Worm (Caenorhabditis elegans) whole organism, young adult: ENCODE results near the gene syg-1.

Experiments
- B0019.2 ChIP-seq: fragments of 200-800 bp; sonication (Bioruptor generic); conservative IDR thresholded peaks from 2 replicates; pipeline ENCODE4 v1.3.6; 2022; ENCODE audit warnings: missing genetic modification reagents, missing genetic modification characterization, missing compliant biosample characterization
- B0261.1 ChIP-seq: sonication (generic microtip); optimal IDR thresholded peaks from 2 replicates; lab custom pipeline; 2016; ENCODE audit warnings: mild to moderate bottlenecking, missing genetic modification characterization, moderate library complexity, missing compliant biosample characterization
- D2030.7 ChIP-seq: fragments of 200-800 bp; sonication (Bioruptor generic); IDR thresholded peaks from 2 replicates; pipeline ENCODE4 v1.3.6; 2022; ENCODE audit warnings: missing genetic modification reagents, missing genetic modification characterization, missing compliant biosample characterization
- F23B12.7 ChIP-seq: sonication (generic microtip); optimal IDR thresholded peaks from 2 replicates; lab custom pipeline; 2017; ENCODE audit warnings: missing genetic modification characterization, mild to moderate bottlenecking, missing compliant biosample characterization, antibody characterized with exemption, moderate library complexity; ENCODE audit not compliant: insufficient read depth
- F39B2.1 ChIP-seq: fragments of 200-800 bp; sonication (Bioruptor generic); IDR thresholded peaks from 2 replicates; pipeline ENCODE4 v1.3.6; 2022; ENCODE audit warnings: missing genetic modification reagents, missing genetic modification characterization, missing compliant biosample characterization
- F57A8.1 ChIP-seq: fragments of 200-800 bp; sonication (Bioruptor generic); optimal IDR thresholded peaks from 2 replicates; lab custom pipeline; 2018; ENCODE audit warnings: mild to moderate bottlenecking, missing genetic modification characterization, moderate library complexity, missing compliant biosample characterization
- K11D2.4 ChIP-seq: fragments of 200-800 bp; sonication (Bioruptor generic); IDR thresholded peaks from 2 replicates; pipeline ENCODE4 v1.3.6; 2022; ENCODE audit warnings: missing genetic modification reagents, missing genetic modification characterization, missing compliant biosample characterization
- K12H6.12 ChIP-seq: fragments of 200-800 bp; sonication (Bioruptor generic); optimal IDR thresholded peaks from 2 replicates; lab custom pipeline; 2018; ENCODE audit warnings: mild to moderate bottlenecking, missing genetic modification characterization, missing compliant biosample characterization
- Y53F4B.3 ChIP-seq: fragments of 200-800 bp; sonication (Bioruptor generic); IDR thresholded peaks from 2 replicates; pipeline ENCODE4 v1.3.6; 2022; ENCODE audit warnings: missing genetic modification reagents, missing genetic modification characterization, missing compliant biosample characterization
- Y56A3A.18 ChIP-seq: fragments of 200-800 bp; sonication (Bioruptor generic); IDR thresholded peaks from 2 replicates; pipeline ENCODE4 v1.3.6; 2022; ENCODE audit warnings: missing genetic modification reagents, missing genetic modification characterization, missing compliant biosample characterization
- Y67H2A.10 ChIP-seq: fragments of 200-800 bp; sonication (Bioruptor generic); conservative IDR thresholded peaks from 2 replicates; pipeline ENCODE4 v1.3.6; 2022; ENCODE audit warnings: missing genetic modification reagents, missing genetic modification characterization, missing compliant biosample characterization
- ZK185.1 ChIP-seq: sonication (generic microtip); optimal IDR thresholded peaks from 2 replicates; lab custom pipeline; 2016; ENCODE audit warnings: mild to moderate bottlenecking, missing genetic modification characterization, missing compliant biosample characterization; ENCODE audit not compliant: poor library complexity, severe bottlenecking
- akir-1 ChIP-seq: fragments of 200-800 bp; sonication (Bioruptor generic); optimal IDR thresholded peaks from 2 replicates; lab custom pipeline; 2018; ENCODE audit warnings: mild to moderate bottlenecking, missing genetic modification characterization, moderate library complexity, missing compliant biosample characterization
- attf-3 ChIP-seq: fragments of 200-800 bp; sonication (Bioruptor generic); conservative IDR thresholded peaks from 2 replicates; pipeline ENCODE4 v1.3.6; 2022; ENCODE audit warnings: missing genetic modification reagents, missing genetic modification characterization, missing compliant biosample characterization
- bed-1 ChIP-seq: fragments of 200-800 bp; sonication (Bioruptor generic); IDR thresholded peaks from 2 replicates; pipeline ENCODE4 v1.3.6; 2022; ENCODE audit warnings: missing genetic modification reagents, missing genetic modification characterization, missing compliant biosample characterization
- dox-1 ChIP-seq: fragments of 200-800 bp; sonication (Bioruptor generic); IDR thresholded peaks from 2 replicates; pipeline ENCODE4 v1.3.6; 2022; ENCODE audit warnings: missing genetic modification reagents, missing genetic modification characterization, missing compliant biosample characterization
- dpff-1 ChIP-seq: sonication (generic microtip); optimal IDR thresholded peaks from 2 replicates; lab custom pipeline; 2017; ENCODE audit warnings: mild to moderate bottlenecking, missing genetic modification characterization, missing compliant biosample characterization
- efl-1 ChIP-seq: fragments of 150-350 bp; optimal IDR thresholded peaks from 2 replicates; lab custom pipeline; 2014; ENCODE audit warnings: missing biosample characterization, missing genetic modification reagents, missing genetic modification characterization
- egl-44 ChIP-seq: fragments of 200-800 bp; sonication (Bioruptor generic); IDR thresholded peaks from 2 replicates; pipeline ENCODE4 v1.3.6; 2022; ENCODE audit warnings: missing genetic modification reagents, missing genetic modification characterization, missing compliant biosample characterization
- ekl-4 ChIP-seq: fragments of 200-800 bp; sonication (Bioruptor generic); IDR thresholded peaks from 2 replicates; pipeline ENCODE4 v1.3.6; 2022; ENCODE audit warnings: missing genetic modification reagents, missing genetic modification characterization, missing compliant biosample characterization
- gei-17 ChIP-seq: fragments of 200-800 bp; sonication (Bioruptor generic); optimal IDR thresholded peaks from 2 replicates; lab custom pipeline; 2018; ENCODE audit warnings: mild to moderate bottlenecking, missing genetic modification characterization, missing compliant biosample characterization
- hmg-20 ChIP-seq: fragments of 200-800 bp; sonication (Bioruptor generic); IDR thresholded peaks from 2 replicates; pipeline ENCODE4 v1.3.6; 2022; ENCODE audit warnings: missing genetic modification reagents, missing genetic modification characterization, missing compliant biosample characterization
- hsf-1 ChIP-seq: fragments of 200-800 bp; sonication (Bioruptor generic); IDR thresholded peaks from 2 replicates; pipeline ENCODE4 v1.3.6; 2022; ENCODE audit warnings: missing genetic modification reagents, missing genetic modification characterization, missing compliant biosample characterization
- lin-35 ChIP-seq, 3 experiments: fragments of 150-350 bp in 2 of 3; sonication (generic microtip) in 1 of 3; optimal IDR thresholded peaks; 2 replicates each; lab custom pipeline; 2014 to 2018; ENCODE audit warnings: missing biosample characterization in 3 of 3, missing genetic modification characterization in 3 of 3, missing genetic modification reagents in 3 of 3
- madf-10 ChIP-seq: sonication (generic microtip); optimal IDR thresholded peaks from 2 replicates; lab custom pipeline; 2016; ENCODE audit warnings: mild to moderate bottlenecking, missing genetic modification characterization, missing compliant biosample characterization
- madf-8 ChIP-seq: fragments of 200-800 bp; sonication (Bioruptor generic); conservative IDR thresholded peaks from 2 replicates; pipeline ENCODE4 v1.3.6; 2022; ENCODE audit warnings: missing genetic modification reagents, missing genetic modification characterization, missing compliant biosample characterization
- mel-28 ChIP-seq: sonication (generic microtip); optimal IDR thresholded peaks from 2 replicates; lab custom pipeline; 2016; ENCODE audit warnings: borderline replicate concordance, mild to moderate bottlenecking, missing genetic modification characterization, missing compliant biosample characterization
- nfyb-1 ChIP-seq: fragments of 200-800 bp; sonication (Bioruptor generic); IDR thresholded peaks from 2 replicates; pipeline ENCODE4 v1.3.6; 2022; ENCODE audit warnings: missing genetic modification reagents, missing genetic modification characterization, missing compliant biosample characterization
- nhr-120 ChIP-seq: fragments of 200-800 bp; sonication (Bioruptor generic); IDR thresholded peaks from 2 replicates; pipeline ENCODE4 v1.3.6; 2022; ENCODE audit warnings: missing genetic modification characterization, missing compliant biosample characterization
- rcor-1 ChIP-seq: fragments of 200-800 bp; sonication (Bioruptor generic); IDR thresholded peaks from 2 replicates; pipeline ENCODE4 v1.3.6; 2022; ENCODE audit warnings: missing genetic modification reagents, missing genetic modification characterization, missing compliant biosample characterization
- rec-8 ChIP-seq, 2 experiments: sonication (generic microtip); optimal IDR thresholded peaks; 2 replicates each; lab custom pipeline; 2016; ENCODE audit warnings: mild to moderate bottlenecking in 2 of 2, missing genetic modification characterization in 2 of 2, missing genetic modification reagents in 2 of 2, missing genotype in 2 of 2, missing biosample characterization in 1 of 2, missing compliant biosample characterization in 1 of 2, moderate library complexity in 1 of 2
- rpc-1 ChIP-seq, 2 experiments: fragments of 150-350 bp in 1 of 2; sonication (generic microtip) in 1 of 2; optimal IDR thresholded peaks; 2 replicates each; lab custom pipeline; 2014 to 2018; ENCODE audit warnings: missing biosample characterization in 1 of 2, missing genetic modification characterization in 1 of 2, missing genetic modification reagents in 1 of 2, missing genotype in 1 of 2
- snpc-1.3 ChIP-seq: sonication (generic microtip); optimal IDR thresholded peaks from 2 replicates; lab custom pipeline; 2017; ENCODE audit warnings: missing genetic modification characterization, mild to moderate bottlenecking, missing compliant biosample characterization, antibody characterized with exemption, moderate library complexity, missing genotype, missing genetic modification reagents; ENCODE audit not compliant: insufficient read depth
- snpc-4 ChIP-seq, 5 experiments: fragments of 150-350 bp in 1 of 5; sonication (generic microtip) in 4 of 5; optimal IDR thresholded peaks; 2 replicates each; lab custom pipeline; 2014 to 2018; ENCODE audit warnings: missing genetic modification characterization in 5 of 5, missing biosample characterization in 3 of 5, antibody characterized with exemption in 2 of 5, mild to moderate bottlenecking in 2 of 5, missing compliant biosample characterization in 2 of 5, missing genotype in 2 of 5, moderate library complexity in 2 of 5, missing genetic modification reagents in 1 of 5
- somi-1 ChIP-seq: fragments of 200-800 bp; sonication (Bioruptor generic); optimal IDR thresholded peaks from 2 replicates; lab custom pipeline; 2018; ENCODE audit warnings: mild to moderate bottlenecking, missing genetic modification characterization, missing compliant biosample characterization
- sptf-2 ChIP-seq: fragments of 200-800 bp; sonication (Bioruptor generic); optimal IDR thresholded peaks from 2 replicates; lab custom pipeline; 2018; ENCODE audit warnings: mild to moderate bottlenecking, missing genetic modification characterization, missing compliant biosample characterization
- tbx-9 ChIP-seq: sonication (generic microtip); optimal IDR thresholded peaks from 2 replicates; lab custom pipeline; 2016; ENCODE audit warnings: borderline replicate concordance, missing genetic modification characterization, inconsistent platforms, missing compliant biosample characterization
- unc-130 ChIP-seq: sonication (generic microtip); optimal IDR thresholded peaks from 2 replicates; lab custom pipeline; 2016; ENCODE audit warnings: missing genetic modification reagents, missing genetic modification characterization, missing compliant biosample characterization
- xnd-1 ChIP-seq: sonication (generic microtip); optimal IDR thresholded peaks from 2 replicates; lab custom pipeline; 2016; ENCODE audit warnings: missing genotype, missing genetic modification reagents, missing genetic modification characterization, missing compliant biosample characterization
- ztf-18 ChIP-seq: sonication (generic microtip); optimal IDR thresholded peaks from 2 replicates; lab custom pipeline; 2016; ENCODE audit warnings: missing genotype, mild to moderate bottlenecking, missing genetic modification characterization, missing compliant biosample characterization

syg-1 gene

DNA sequence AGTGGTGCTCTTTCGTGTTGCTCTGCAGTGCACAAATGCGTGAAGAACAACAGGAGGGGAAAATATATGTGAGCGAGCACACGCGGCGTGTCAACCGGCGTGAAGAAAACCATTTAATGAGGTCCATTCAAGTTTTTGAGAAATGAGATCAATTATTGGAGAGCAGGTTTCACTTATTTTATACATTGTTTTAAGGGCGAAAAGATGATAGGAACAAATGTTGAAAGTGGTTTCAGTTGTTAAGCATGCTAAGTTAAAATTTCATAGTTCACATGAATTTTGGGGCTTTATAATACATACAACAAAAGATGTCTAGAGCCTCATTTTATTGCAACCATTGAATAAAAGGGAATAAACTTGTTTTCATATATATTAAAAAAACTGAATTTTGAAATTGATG, 36.3 kb downstream of the syg-1 start, which contains the start of gene K02E10.5:
Gene K02E10.5, minus strand, starts transcription at position 101 of the 400 bp plus-strand sequence.
- TF ChIP-seq F23B12.7 (no peak), ztf-18 (tag; lab: Kevin White, UChicago) (no peak)

DNA sequence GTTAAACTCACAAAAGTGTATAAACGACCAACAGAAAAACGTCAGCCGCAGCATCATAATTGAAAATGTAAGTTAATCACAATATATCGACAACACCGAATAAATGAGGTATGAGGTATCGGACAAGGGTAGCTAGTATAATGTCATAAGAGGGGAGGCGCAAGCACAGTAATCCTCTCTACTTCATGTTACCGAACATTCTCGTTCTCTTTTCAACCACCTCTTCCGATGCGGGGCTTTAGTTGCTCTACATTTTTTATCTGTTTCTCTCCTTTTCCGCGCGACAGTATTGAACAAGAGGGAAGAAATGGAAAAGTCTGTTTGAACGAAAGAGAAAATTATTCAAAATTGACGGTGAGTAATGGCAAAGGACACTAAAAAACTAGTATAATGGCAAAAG, 39.3 kb downstream of the syg-1 start, which contains the start of gene R04B3.3:
Gene R04B3.3, minus strand, starts transcription at position 101 of the 400 bp plus-strand sequence.
- no peak for TF ChIP-seq ZK185.1 (tag; lab: Kevin White, UChicago)
- no peak for TF ChIP-seq sptf-2 (GFP tag; lab: Kevin White, UChicago)
- no peak for TF ChIP-seq efl-1 (GFP tag; lab: Kevin White, UChicago)
- TF ChIP-seq dpff-1 (tag; lab: Kevin White, UChicago): no peak
- no peak for TF ChIP-seq B0019.2 (GFP tag; lab: Robert Waterston, UW)
- TF ChIP-seq hmg-20: no peak
- no peak for TF ChIP-seq D2030.7 (GFP tag; lab: Robert Waterston, UW)
- no peak for TF ChIP-seq madf-8 (GFP tag; lab: Robert Waterston, UW)
- TF ChIP-seq dox-1: no peak
- no peak for TF ChIP-seq F57A8.1 (GFP tag; lab: Kevin White, UChicago)
- TF ChIP-seq nhr-120 (GFP tag; lab: Robert Waterston, UW): no peak
- no peak for TF ChIP-seq Y53F4B.3
- no peak for TF ChIP-seq lin-35 (GFP tag; optimal IDR thresholded peaks at IDR 0.05; lab: Kevin White, UChicago)

DNA sequence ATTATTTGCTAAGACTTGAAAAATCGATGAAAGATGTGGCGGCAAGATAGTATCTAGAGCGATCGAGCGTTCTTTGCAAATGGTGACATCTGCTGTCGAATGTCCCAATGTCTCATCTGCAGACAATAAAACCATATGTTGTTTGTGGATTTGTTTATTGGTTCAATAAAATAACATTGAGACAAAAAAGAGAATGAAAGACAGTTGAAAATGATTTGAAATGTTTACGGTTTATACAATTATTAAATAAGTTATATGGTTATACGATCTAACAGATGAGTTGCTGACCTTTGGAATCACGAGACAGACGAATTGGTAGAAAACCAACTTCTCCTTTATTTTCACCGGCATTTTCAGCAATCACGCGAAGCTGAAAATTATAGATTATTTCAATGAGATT, 41.5 kb downstream of the syg-1 start, which contains the start of gene R04B3.2:
Gene R04B3.2, minus strand, starts transcription at position 101 of the 400 bp plus-strand sequence.
- TF ChIP-seq ZK185.1 (tag; lab: Kevin White, UChicago) (no peak), K11D2.4 (no peak), ekl-4 (GFP tag; lab: Robert Waterston, UW) (no peak), ztf-18 (tag; lab: Kevin White, UChicago) (no peak), egl-44 (GFP tag; lab: Robert Waterston, UW) (no peak), tbx-9 (tag; lab: Kevin White, UChicago) (no peak), attf-3 (no peak), rcor-1 (no peak), xnd-1 (no peak), Y56A3A.18 (GFP tag; lab: Robert Waterston, UW) (no peak)
- TF ChIP-seq, all 124 proteins: peak for 0

DNA sequence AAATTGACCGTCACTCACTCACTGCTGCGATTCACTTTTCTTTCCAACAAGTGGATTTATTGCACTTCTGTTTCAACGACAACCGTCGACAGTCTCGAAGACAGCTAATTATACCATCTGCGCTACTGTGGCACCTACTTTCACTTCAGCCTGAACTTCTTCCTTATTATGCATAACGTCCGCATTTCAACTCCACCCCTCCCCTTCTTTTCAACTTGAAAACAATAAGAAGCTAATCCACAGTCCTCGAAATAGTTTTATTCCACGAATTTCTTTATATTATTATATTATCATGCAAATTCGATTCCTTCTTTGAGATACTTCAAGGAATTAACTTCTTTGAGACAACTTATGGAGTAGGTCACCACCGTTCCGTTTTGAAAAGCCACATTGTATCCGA, 43.8 kb downstream of the syg-1 start, which contains the start of gene R04B3.1:
Gene R04B3.1, minus strand, starts transcription at position 101 of the 400 bp plus-strand sequence.
- TF ChIP-seq F23B12.7 (no peak), B0261.1 (tag; lab: Kevin White, UChicago) (no peak), snpc-1.3 (tag; lab: Kevin White, UChicago) (no peak), F39B2.1 (GFP tag; lab: Robert Waterston, UW) (no peak), snpc-4 (GFP tag; optimal IDR thresholded peaks at IDR 0.05; lab: Kevin White, UChicago) (no peak), snpc-4 (tag; optimal IDR thresholded peaks at IDR 0.05; lab: Kevin White, UChicago) (no peak), rpc-1 (optimal IDR thresholded peaks at IDR 0.05; lab: Kevin White, UChicago) (no peak), rpc-1 (tag; optimal IDR thresholded peaks at IDR 0.05; lab: Kevin White, UChicago) (no peak), Y67H2A.10 (GFP tag; lab: Robert Waterston, UW) (no peak)

DNA sequence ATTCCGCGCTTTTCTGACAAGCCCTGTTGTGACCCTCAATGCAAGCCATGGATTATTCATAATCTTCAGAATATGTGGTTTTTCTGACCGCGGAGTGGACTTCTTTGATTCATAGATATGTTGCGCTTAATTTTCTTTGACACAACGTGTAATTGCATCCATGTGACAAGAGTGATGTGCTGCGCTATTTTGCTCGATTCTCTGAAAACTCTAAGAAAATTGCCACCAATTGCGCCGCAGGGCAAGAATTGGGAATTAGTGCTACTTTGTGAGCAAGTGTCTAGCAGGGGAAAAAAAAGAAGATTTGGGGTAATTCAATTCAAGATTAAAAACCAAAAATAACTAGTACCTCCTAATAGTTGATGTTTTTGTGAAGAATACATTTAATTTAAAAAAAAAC, 51.1 kb downstream of the syg-1 start:
- TF ChIP-seq somi-1 (GFP tag; lab: Kevin White, UChicago) (no peak), F23B12.7 (no peak), hsf-1 (no peak), ZK185.1 (tag; lab: Kevin White, UChicago) (no peak), bed-1 (GFP tag; lab: Robert Waterston, UW) (no peak), rec-8 (tag; optimal IDR thresholded peaks at IDR 0.05; lab: Kevin White, UChicago) (no peak), unc-130 (GFP tag; lab: Kevin White, UChicago) (no peak), nfyb-1 (GFP tag; lab: Robert Waterston, UW) (no peak), madf-10 (tag; lab: Kevin White, UChicago) (no peak), K12H6.12 (tag; lab: Kevin White, UChicago) (no peak), mel-28 (tag; lab: Kevin White, UChicago) (no peak), akir-1 (GFP tag; lab: Kevin White, UChicago) (no peak), gei-17 (GFP tag; lab: Kevin White, UChicago) (no peak), rpc-1 (optimal IDR thresholded peaks at IDR 0.05; lab: Kevin White, UChicago) (no peak), rpc-1 (tag; optimal IDR thresholded peaks at IDR 0.05; lab: Kevin White, UChicago) (no peak)
